Fruit fly (Drosophila melanogaster) whole organism, embryonic: ENCODE results near the gene CG42445.

ENCODE experiments used
- Adf1 ChIP-seq: fragments of 200-800 bp; sonication (Bioruptor generic); IDR thresholded peaks from 2 replicates; pipeline ENCODE4 v1.3.6; 2022; ENCODE audit warnings: missing biosample characterization, missing genetic modification characterization
- CG10267 ChIP-seq: fragments of 200-800 bp; sonication (Bioruptor generic); optimal IDR thresholded peaks from 2 replicates; lab custom pipeline; 2018; ENCODE audit warnings: missing biosample characterization, mild to moderate bottlenecking, missing genetic modification characterization, moderate library complexity
- CG10431 ChIP-seq: fragments of 200-800 bp; sonication (Bioruptor generic); optimal IDR thresholded peaks from 3 replicates; lab custom pipeline; 2018; ENCODE audit warnings: missing biosample characterization, mild to moderate bottlenecking, missing genetic modification characterization
- CG11695 ChIP-seq: fragments of 200-800 bp; sonication (Bioruptor generic); IDR thresholded peaks from 3 replicates; pipeline ENCODE4 v1.3.6; 2022; ENCODE audit warnings: missing biosample characterization, missing genetic modification characterization
- CG12391 ChIP-seq: fragments of 200-800 bp; sonication (Bioruptor generic); optimal IDR thresholded peaks from 3 replicates; lab custom pipeline; 2018; ENCODE audit warnings: missing biosample characterization, mild to moderate bottlenecking, missing genetic modification characterization, moderate library complexity
- CG12769 ChIP-seq: fragments of 200-800 bp; sonication (Bioruptor generic); optimal IDR thresholded peaks from 2 replicates; lab custom pipeline; 2019; ENCODE audit warnings: missing biosample characterization, mild to moderate bottlenecking, missing genetic modification characterization, moderate library complexity
- CG12942 ChIP-seq: fragments of 200-800 bp; sonication (Bioruptor generic); optimal IDR thresholded peaks from 3 replicates; lab custom pipeline; 2016; ENCODE audit warnings: missing biosample characterization, missing genetic modification characterization
- CG13775 ChIP-seq: fragments of 200-800 bp; sonication (Bioruptor generic); optimal IDR thresholded peaks from 3 replicates; lab custom pipeline; 2017; ENCODE audit warnings: missing biosample characterization, mild to moderate bottlenecking, missing genetic modification characterization
- CG14860 ChIP-seq: fragments of 200-800 bp; sonication (Bioruptor generic); IDR thresholded peaks from 3 replicates; pipeline ENCODE4 v1.3.6; 2022; ENCODE audit warnings: missing biosample characterization, missing genetic modification characterization; ENCODE audit not compliant: partially characterized antibody
- CG16815 ChIP-seq: fragments of 200-800 bp; sonication (Bioruptor generic); optimal IDR thresholded peaks from 3 replicates; lab custom pipeline; 2017; ENCODE audit warnings: missing biosample characterization, mild to moderate bottlenecking, missing genetic modification characterization
- CG3065 ChIP-seq: fragments of 200-800 bp; sonication (Bioruptor generic); optimal IDR thresholded peaks from 2 replicates; lab custom pipeline; 2016; ENCODE audit warnings: missing biosample characterization, missing genetic modification characterization
- CG31365 ChIP-seq: fragments of 200-800 bp; sonication (Bioruptor generic); optimal IDR thresholded peaks from 2 replicates; lab custom pipeline; 2018; ENCODE audit warnings: missing biosample characterization, mild to moderate bottlenecking, missing genetic modification characterization
- CG31388 ChIP-seq: fragments of 200-800 bp; sonication (Bioruptor generic); optimal IDR thresholded peaks from 2 replicates; lab custom pipeline; 2016; ENCODE audit warnings: missing biosample characterization, missing genetic modification characterization
- CG33557 ChIP-seq: fragments of 200-800 bp; sonication (Bioruptor generic); optimal IDR thresholded peaks from 2 replicates; lab custom pipeline; 2019; ENCODE audit warnings: missing biosample characterization, mild to moderate bottlenecking, missing genetic modification characterization, moderate library complexity
- CG42726 ChIP-seq: fragments of 200-800 bp; sonication (Bioruptor generic); IDR thresholded peaks from 2 replicates; pipeline ENCODE4 v1.3.6; 2022; ENCODE audit warnings: missing biosample characterization, missing genetic modification characterization; ENCODE audit not compliant: partially characterized antibody
- CG4820 ChIP-seq: fragments of 200-800 bp; sonication (Bioruptor generic); optimal IDR thresholded peaks from 3 replicates; lab custom pipeline; 2016; ENCODE audit warnings: missing biosample characterization, missing genetic modification characterization
- CG5953 ChIP-seq: fragments of 200-800 bp; sonication (Bioruptor generic); IDR thresholded peaks from 2 replicates; pipeline ENCODE4 v1.3.6; 2022; ENCODE audit warnings: missing biosample characterization, missing genetic modification characterization
- CG9609 ChIP-seq: fragments of 200-800 bp; sonication (Bioruptor generic); optimal IDR thresholded peaks from 3 replicates; lab custom pipeline; 2016; ENCODE audit warnings: missing biosample characterization, missing genetic modification characterization
- CG9817 ChIP-seq: fragments of 200-800 bp; sonication (Bioruptor generic); optimal IDR thresholded peaks from 2 replicates; lab custom pipeline; 2018; ENCODE audit warnings: missing biosample characterization, mild to moderate bottlenecking, missing genetic modification characterization, moderate library complexity
- Camta ChIP-seq: fragments of 200-800 bp; sonication (Bioruptor generic); optimal IDR thresholded peaks from 2 replicates; lab custom pipeline; 2016; ENCODE audit warnings: missing biosample characterization, missing genetic modification characterization
- D ChIP-seq, 2 experiments: fragments of 200-800 bp in 1 of 2; fragments of >200 bp in 1 of 2; sonication (Bioruptor generic) in 1 of 2; optimal IDR thresholded peaks; 2 replicates in 1 of 2; 3 replicates in 1 of 2; lab custom pipeline; 2017; ENCODE audit warnings: mild to moderate bottlenecking in 1 of 2, missing biosample characterization in 1 of 2, missing genetic modification characterization in 1 of 2, missing genetic modification reagents in 1 of 2
- Dfd ChIP-seq, 2 experiments: fragments of >200 bp; optimal IDR thresholded peaks; 2 replicates each; lab custom pipeline; 2017; ENCODE audit warnings: missing biosample characterization in 2 of 2, missing genetic modification characterization in 2 of 2
- HLH4C ChIP-seq: fragments of 200-800 bp; sonication (Bioruptor generic); IDR thresholded peaks from 3 replicates; pipeline ENCODE4 v1.3.6; 2022; ENCODE audit warnings: missing biosample characterization, missing genetic modification characterization; ENCODE audit not compliant: partially characterized antibody
- HLHmδ ChIP-seq: fragments of 200-800 bp; sonication (Bioruptor generic); optimal IDR thresholded peaks from 2 replicates; lab custom pipeline; 2018; ENCODE audit warnings: missing biosample characterization, mild to moderate bottlenecking, missing genetic modification characterization, moderate library complexity
- Hmx ChIP-seq: fragments of 200-800 bp; sonication (Bioruptor generic); optimal IDR thresholded peaks from 2 replicates; lab custom pipeline; 2016; ENCODE audit warnings: missing biosample characterization, missing genetic modification characterization
- Kr ChIP-seq: fragments of 200-800 bp; sonication (Bioruptor generic); optimal IDR thresholded peaks from 2 replicates; lab custom pipeline; 2017; ENCODE audit warnings: missing biosample characterization, mild to moderate bottlenecking, missing genetic modification characterization
- MESR4 ChIP-seq: fragments of 200-800 bp; sonication (Bioruptor generic); optimal IDR thresholded peaks from 2 replicates; lab custom pipeline; 2018; ENCODE audit warnings: missing biosample characterization, mild to moderate bottlenecking, missing genetic modification characterization, moderate library complexity
- Max ChIP-seq: fragments of 200-800 bp; sonication (Bioruptor generic); optimal IDR thresholded peaks from 2 replicates; lab custom pipeline; 2016; ENCODE audit warnings: missing biosample characterization, mild to moderate bottlenecking, missing genetic modification characterization
- Nf-YB ChIP-seq: fragments of 200-800 bp; sonication (Bioruptor generic); optimal IDR thresholded peaks from 3 replicates; lab custom pipeline; 2019; ENCODE audit warnings: missing biosample characterization, mild to moderate bottlenecking, missing genetic modification characterization, moderate library complexity
- NfI ChIP-seq: fragments of 200-800 bp; sonication (Bioruptor generic); optimal IDR thresholded peaks from 3 replicates; lab custom pipeline; 2018; ENCODE audit warnings: missing biosample characterization, mild to moderate bottlenecking, missing genetic modification characterization, moderate library complexity
- Spps ChIP-seq: fragments of 200-800 bp; sonication (Bioruptor generic); optimal IDR thresholded peaks from 2 replicates; lab custom pipeline; 2018; ENCODE audit warnings: missing biosample characterization, mild to moderate bottlenecking, missing genetic modification characterization
- amos ChIP-seq: fragments of 200-800 bp; sonication (Bioruptor generic); IDR thresholded peaks from 2 replicates; pipeline ENCODE4 v1.3.6; 2022; ENCODE audit warnings: missing biosample characterization, missing genetic modification characterization; ENCODE audit not compliant: partially characterized antibody
- az2 ChIP-seq: fragments of 200-800 bp; sonication (Bioruptor generic); optimal IDR thresholded peaks from 3 replicates; lab custom pipeline; 2016; ENCODE audit warnings: missing biosample characterization, missing genetic modification characterization
- cg ChIP-seq: fragments of 200-800 bp; sonication (Bioruptor generic); optimal IDR thresholded peaks from 3 replicates; lab custom pipeline; 2019; ENCODE audit warnings: missing biosample characterization, mild to moderate bottlenecking, missing genetic modification characterization, moderate library complexity
- dysf ChIP-seq: fragments of 200-800 bp; sonication (Bioruptor generic); IDR thresholded peaks from 3 replicates; pipeline ENCODE4 v1.3.6; 2022; ENCODE audit warnings: missing biosample characterization, missing genetic modification characterization
- fd102C ChIP-seq: fragments of 200-800 bp; sonication (Bioruptor generic); optimal IDR thresholded peaks from 2 replicates; lab custom pipeline; 2018; ENCODE audit warnings: missing biosample characterization, mild to moderate bottlenecking, missing genetic modification characterization, moderate library complexity
- gfzf ChIP-seq: fragments of 200-800 bp; sonication (Bioruptor generic); optimal IDR thresholded peaks from 2 replicates; lab custom pipeline; 2016; ENCODE audit warnings: missing biosample characterization, mild to moderate bottlenecking, missing genetic modification characterization, moderate library complexity
- gro ChIP-seq: fragments of 200-800 bp; sonication (Bioruptor generic); optimal IDR thresholded peaks from 2 replicates; lab custom pipeline; 2016; ENCODE audit warnings: missing biosample characterization, missing genetic modification characterization
- lab ChIP-seq: fragments of 200-800 bp; sonication (Bioruptor generic); optimal IDR thresholded peaks from 3 replicates; lab custom pipeline; 2017; ENCODE audit warnings: missing biosample characterization, missing genetic modification characterization, mild to moderate bottlenecking, moderate library complexity, missing genetic modification reagents
- odd ChIP-seq: fragments of 200-800 bp; sonication (Bioruptor generic); optimal IDR thresholded peaks from 2 replicates; lab custom pipeline; 2017; ENCODE audit warnings: missing biosample characterization, mild to moderate bottlenecking, missing genetic modification characterization
- org-1 ChIP-seq: fragments of 200-800 bp; sonication (Bioruptor generic); optimal IDR thresholded peaks from 2 replicates; lab custom pipeline; 2017; ENCODE audit warnings: missing biosample characterization, missing genetic modification characterization
- repo ChIP-seq: fragments of 200-800 bp; sonication (Bioruptor generic); optimal IDR thresholded peaks from 2 replicates; lab custom pipeline; 2016; ENCODE audit warnings: missing biosample characterization, missing genetic modification characterization
- row ChIP-seq: fragments of 200-800 bp; sonication (Bioruptor generic); IDR thresholded peaks from 3 replicates; pipeline ENCODE4 v1.3.6; 2022; ENCODE audit warnings: missing biosample characterization, missing genetic modification characterization
- salm ChIP-seq: fragments of 200-800 bp; sonication (Bioruptor generic); optimal IDR thresholded peaks from 2 replicates; lab custom pipeline; 2018; ENCODE audit warnings: missing biosample characterization, mild to moderate bottlenecking, missing genetic modification characterization
- ssp ChIP-seq: fragments of 200-800 bp; sonication (Bioruptor generic); IDR thresholded peaks from 2 replicates; pipeline ENCODE4 v1.3.6; 2022; ENCODE audit warnings: missing biosample characterization, missing genetic modification characterization
- wor ChIP-seq: fragments of 200-800 bp; sonication (Bioruptor generic); IDR thresholded peaks from 2 replicates; pipeline ENCODE4 v1.3.6; 2022; ENCODE audit warnings: missing biosample characterization, missing genetic modification characterization
- zen ChIP-seq: fragments of 200-800 bp; sonication (Bioruptor generic); optimal IDR thresholded peaks from 3 replicates; lab custom pipeline; 2018; ENCODE audit warnings: missing biosample characterization, mild to moderate bottlenecking, missing genetic modification characterization, moderate library complexity

Gene CG42445

DNA sequence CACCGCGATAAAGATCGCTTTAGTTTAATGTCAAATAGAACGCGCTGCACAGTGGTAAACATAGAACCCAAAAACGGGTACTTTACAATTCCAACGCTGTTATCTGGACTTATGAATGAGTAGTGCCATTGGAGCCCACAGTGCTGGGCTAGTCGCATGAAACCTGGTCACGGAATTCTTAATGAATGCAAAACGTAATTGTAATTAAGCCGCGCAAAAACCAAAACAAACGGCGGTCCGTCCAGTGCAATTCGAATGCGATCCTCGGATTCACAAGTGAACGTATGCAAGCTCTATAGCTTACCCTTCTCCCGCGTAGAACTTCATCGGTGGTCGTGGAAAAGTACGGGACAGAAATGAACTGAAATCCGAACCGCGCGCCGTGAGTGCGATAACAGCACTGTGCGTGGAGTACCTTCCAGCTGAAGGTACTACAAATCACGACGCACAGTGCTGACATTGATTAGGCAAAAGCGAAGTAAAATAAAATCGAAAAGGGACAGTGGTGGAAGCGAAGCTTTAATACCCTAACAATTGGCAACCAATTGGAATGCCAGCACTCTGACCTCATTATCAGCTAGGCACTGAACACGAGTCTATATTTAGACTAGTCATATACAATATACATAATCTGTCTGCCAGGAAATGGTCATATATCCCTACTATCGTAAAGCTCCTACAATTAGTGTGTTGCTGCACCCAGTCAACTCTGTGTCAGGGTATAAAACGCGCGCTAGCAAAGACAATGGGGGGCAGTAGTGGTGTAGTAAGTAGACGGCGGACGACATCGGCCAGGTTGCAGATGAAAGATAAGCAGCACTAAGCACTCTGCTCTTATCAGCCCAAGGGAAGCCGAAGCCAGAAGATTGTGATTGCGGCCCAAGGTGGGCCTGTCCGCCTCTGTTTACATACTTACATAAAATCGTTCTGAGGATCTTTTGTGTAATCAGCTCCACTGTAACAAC is 26.8 kb upstream of the CG42445 start (continued):
- TF ChIP-seq CG33557 (GFP tag; lab: Kevin White, UChicago) (no peak), NfI (GFP tag; lab: Kevin White, UChicago) (peak; percentile 24), Dfd (GFP tag; optimal IDR thresholded peaks at IDR 0.05; lab: Kevin White, UChicago) (no peak), CG12769 (peak; percentile 82), Kr (GFP tag; lab: Kevin White, UChicago) (no peak), cg (GFP tag; lab: Kevin White, UChicago) (no peak), az2 (peak; percentile 38), salm (tag; lab: Kevin White, UChicago) (no peak), CG31388 (GFP tag; lab: Kevin White, UChicago) (no peak), CG3065 (GFP tag; lab: Kevin White, UChicago) (no peak), CG5953 (GFP tag; lab: Robert Waterston, UW) (0 out of 2 replicates have a peak, but pooled peaks have one; percentile 44), row (peak; percentile 97), D (optimal IDR thresholded peaks at IDR 0.05; lab: Kevin White, UChicago) (peak; percentile 2), D (GFP tag; optimal IDR thresholded peaks at IDR 0.05; lab: Kevin White, UChicago) (peak; percentile 22), org-1 (GFP tag; lab: Kevin White, UChicago) (no peak), CG11695 (GFP tag; lab: Robert Waterston, UW) (0 out of 3 replicates have a peak, but pooled peaks have one; percentile 34), gfzf (GFP tag; lab: Kevin White, UChicago) (no peak), CG14860 (GFP tag; lab: Robert Waterston, UW) (no peak), fd102C (no peak), CG42726 (GFP tag; lab: Robert Waterston, UW) (no peak), amos (GFP tag; lab: Robert Waterston, UW) (no peak), Camta (GFP tag; lab: Kevin White, UChicago) (peak; percentile 12), CG10431 (GFP tag; lab: Kevin White, UChicago) (no peak), wor (GFP tag; lab: Robert Waterston, UW) (no peak), HLH4C (GFP tag; lab: Robert Waterston, UW) (no peak), CG4820 (GFP tag; lab: Kevin White, UChicago) (peak; percentile 33), CG12391 (tag; lab: Kevin White, UChicago) (peak; percentile 55), odd (GFP tag; lab: Kevin White, UChicago) (peak; percentile 41), CG16815 (GFP tag; lab: Kevin White, UChicago) (no peak), MESR4 (GFP tag; lab: Kevin White, UChicago) (no peak), CG9817 (tag; lab: Kevin White, UChicago) (peak; percentile 47), CG9609 (GFP tag; lab: Kevin White, UChicago) (peak; percentile 57), dysf (peak; percentile 75), Nf-YB (GFP tag; lab: Kevin White, UChicago) (peak; percentile 52), lab (peak; percentile 70), HLHmδ (GFP tag; lab: Kevin White, UChicago) (peak; percentile 15), Spps (no peak), ssp (no peak), CG31365 (tag; lab: Kevin White, UChicago) (no peak), Max (GFP tag; lab: Kevin White, UChicago) (peak; percentile 24), zen (tag; lab: Kevin White, UChicago) (no peak), CG13775 (no peak), CG10267 (tag; lab: Kevin White, UChicago) (peak; percentile 9), repo (GFP tag; lab: Kevin White, UChicago) (no peak), CG12942 (GFP tag; lab: Kevin White, UChicago) (peak; percentile 26), gro (peak; percentile 70), Hmx (GFP tag; lab: Kevin White, UChicago) (no peak), Adf1 (no peak)
